Fruit fly (Drosophila melanogaster) whole organism, embryonic: ENCODE data around the gene Rab9D.

Experiments used
- Ada2b ChIP-seq: fragments of 200-800 bp; sonication (Bioruptor generic); IDR thresholded peaks from 2 replicates; pipeline ENCODE4 v1.3.6; 2022; ENCODE audit warnings: missing biosample characterization, missing genetic modification characterization
- Atf6 ChIP-seq: fragments of 200-800 bp; sonication (Bioruptor generic); IDR thresholded peaks from 2 replicates; pipeline ENCODE4 v1.3.6; 2022; ENCODE audit warnings: missing biosample characterization, missing genetic modification characterization
- CG11504 ChIP-seq: fragments of 200-800 bp; sonication (Bioruptor generic); optimal IDR thresholded peaks from 3 replicates; lab custom pipeline; 2019; ENCODE audit warnings: missing biosample characterization, mild to moderate bottlenecking, missing genetic modification characterization, moderate library complexity
- CG12219 ChIP-seq: fragments of 200-800 bp; sonication (Bioruptor generic); optimal IDR thresholded peaks from 3 replicates; lab custom pipeline; 2018; ENCODE audit warnings: missing biosample characterization, mild to moderate bottlenecking, missing genetic modification characterization
- CG12942 ChIP-seq: fragments of 200-800 bp; sonication (Bioruptor generic); optimal IDR thresholded peaks from 3 replicates; lab custom pipeline; 2016; ENCODE audit warnings: missing biosample characterization, missing genetic modification characterization
- CG14014 ChIP-seq: fragments of 200-800 bp; sonication (Bioruptor generic); IDR thresholded peaks from 2 replicates; pipeline ENCODE4 v1.3.6; 2022; ENCODE audit warnings: missing biosample characterization, missing genetic modification characterization
- CG14441 ChIP-seq: fragments of 200-800 bp; sonication (Bioruptor generic); IDR thresholded peaks from 2 replicates; pipeline ENCODE4 v1.3.6; 2022; ENCODE audit warnings: missing biosample characterization, missing genetic modification characterization
- CG15269 ChIP-seq: fragments of 200-800 bp; sonication (Bioruptor generic); optimal IDR thresholded peaks from 2 replicates; lab custom pipeline; 2018; ENCODE audit warnings: missing biosample characterization, mild to moderate bottlenecking, missing genetic modification characterization, moderate library complexity
- CG1603 ChIP-seq: fragments of 200-800 bp; sonication (Bioruptor generic); optimal IDR thresholded peaks from 2 replicates; lab custom pipeline; 2019; ENCODE audit warnings: missing biosample characterization, mild to moderate bottlenecking, missing genetic modification characterization, moderate library complexity
- CG18599 ChIP-seq: fragments of 200-800 bp; sonication (Bioruptor generic); optimal IDR thresholded peaks from 3 replicates; lab custom pipeline; 2017; ENCODE audit warnings: missing biosample characterization, missing genetic modification characterization, mild to moderate bottlenecking, moderate library complexity, missing genetic modification reagents
- CG2120 ChIP-seq: fragments of 200-800 bp; sonication (Bioruptor generic); optimal IDR thresholded peaks from 3 replicates; lab custom pipeline; 2016; ENCODE audit warnings: missing biosample characterization, missing genetic modification characterization
- CG32772 ChIP-seq: fragments of 200-800 bp; sonication (Bioruptor generic); IDR thresholded peaks from 2 replicates; pipeline ENCODE4 v1.3.6; 2022; ENCODE audit warnings: missing biosample characterization, missing genetic modification characterization
- CG43689 ChIP-seq: fragments of 200-800 bp; sonication (Bioruptor generic); IDR thresholded peaks from 2 replicates; pipeline ENCODE4 v1.3.6; 2022; ENCODE audit warnings: missing biosample characterization, missing genetic modification characterization
- CG5180 ChIP-seq: fragments of 200-800 bp; sonication (Bioruptor generic); optimal IDR thresholded peaks from 3 replicates; lab custom pipeline; 2017; ENCODE audit warnings: missing biosample characterization, missing genetic modification characterization, mild to moderate bottlenecking, moderate library complexity, missing genetic modification reagents
- CG7839 ChIP-seq: fragments of 200-800 bp; sonication (Bioruptor generic); optimal IDR thresholded peaks from 3 replicates; lab custom pipeline; 2018; ENCODE audit warnings: missing biosample characterization, mild to moderate bottlenecking, missing genetic modification characterization, moderate library complexity
- CG8290 ChIP-seq, 3 experiments: fragments of 200-800 bp; sonication (Bioruptor generic); optimal IDR thresholded peaks; 2 replicates each; lab custom pipeline; 2016 to 2019; ENCODE audit warnings: missing biosample characterization in 3 of 3, missing genetic modification characterization in 3 of 3, mild to moderate bottlenecking in 2 of 3, moderate library complexity in 1 of 3
- CG9215 ChIP-seq: fragments of 200-800 bp; sonication (Bioruptor generic); IDR thresholded peaks from 2 replicates; pipeline ENCODE4 v1.3.6; 2022; ENCODE audit warnings: missing biosample characterization, missing genetic modification characterization
- CG9817 ChIP-seq: fragments of 200-800 bp; sonication (Bioruptor generic); optimal IDR thresholded peaks from 2 replicates; lab custom pipeline; 2018; ENCODE audit warnings: missing biosample characterization, mild to moderate bottlenecking, missing genetic modification characterization, moderate library complexity
- CrebB ChIP-seq: fragments of 200-800 bp; sonication (Bioruptor generic); optimal IDR thresholded peaks from 3 replicates; lab custom pipeline; 2018; ENCODE audit warnings: missing biosample characterization, mild to moderate bottlenecking, missing genetic modification characterization
- D19A ChIP-seq: fragments of 200-800 bp; optimal IDR thresholded peaks from 3 replicates; lab custom pipeline; 2019; ENCODE audit warnings: missing biosample characterization, mild to moderate bottlenecking, missing genetic modification characterization, moderate library complexity
- Eip74EF ChIP-seq, 2 experiments: fragments of 200-800 bp in 1 of 2; fragments of >200 bp in 1 of 2; sonication (Bioruptor generic) in 1 of 2; optimal IDR thresholded peaks; 2 replicates each; lab custom pipeline; 2017 to 2019; ENCODE audit warnings: missing biosample characterization in 2 of 2, missing genetic modification characterization in 2 of 2, mild to moderate bottlenecking in 1 of 2, moderate library complexity in 1 of 2
- HLH3B ChIP-seq: fragments of 200-800 bp; sonication (Bioruptor generic); IDR thresholded peaks from 2 replicates; pipeline ENCODE4 v1.3.6; 2022; ENCODE audit warnings: missing biosample characterization, missing genetic modification characterization
- Hmr ChIP-seq: fragments of 200-800 bp; sonication (Bioruptor generic); optimal IDR thresholded peaks from 3 replicates; lab custom pipeline; 2017; ENCODE audit warnings: mild to moderate bottlenecking, missing biosample characterization, missing genetic modification reagents, missing genetic modification characterization
- Med ChIP-seq: fragments of 200-800 bp; sonication (Bioruptor generic); peaks from one replicate; lab custom pipeline; 2016; ENCODE audit warnings: missing biosample characterization, missing genetic modification characterization, mild to moderate bottlenecking, inconsistent platforms, moderate library complexity
- Ptx1 ChIP-seq: fragments of 200-800 bp; sonication (Bioruptor generic); IDR thresholded peaks from 2 replicates; pipeline ENCODE4 v1.3.6; 2022; ENCODE audit warnings: missing biosample characterization, missing genetic modification characterization
- Rfx ChIP-seq: fragments of 200-800 bp; sonication (Bioruptor generic); IDR thresholded peaks from 2 replicates; pipeline ENCODE4 v1.3.6; 2022; ENCODE audit warnings: missing biosample characterization, missing genetic modification characterization
- Sox102F ChIP-seq: fragments of 200-800 bp; sonication (Bioruptor generic); optimal IDR thresholded peaks from 2 replicates; lab custom pipeline; 2018; ENCODE audit warnings: missing biosample characterization, mild to moderate bottlenecking, missing genetic modification characterization, moderate library complexity
- Xrp1 ChIP-seq: fragments of 200-800 bp; sonication (Bioruptor generic); IDR thresholded peaks from 2 replicates; pipeline ENCODE4 v1.3.6; 2022; ENCODE audit warnings: missing biosample characterization, missing genetic modification characterization
- ase ChIP-seq: fragments of 200-800 bp; sonication (Bioruptor generic); IDR thresholded peaks from 3 replicates; pipeline ENCODE4 v1.3.6; 2022; ENCODE audit warnings: missing biosample characterization, missing genetic modification characterization
- az2 ChIP-seq: fragments of 200-800 bp; sonication (Bioruptor generic); optimal IDR thresholded peaks from 3 replicates; lab custom pipeline; 2016; ENCODE audit warnings: missing biosample characterization, missing genetic modification characterization
- bowl ChIP-seq: fragments of 200-800 bp; sonication (Bioruptor generic); IDR thresholded peaks from 2 replicates; pipeline ENCODE4 v1.3.6; 2022; ENCODE audit warnings: missing biosample characterization, missing genetic modification characterization
- cato ChIP-seq: fragments of 200-800 bp; sonication (Bioruptor generic); optimal IDR thresholded peaks from 2 replicates; lab custom pipeline; 2016; ENCODE audit warnings: missing biosample characterization, missing genetic modification characterization, borderline replicate concordance
- cwo ChIP-seq: fragments of 200-800 bp; sonication (Bioruptor generic); optimal IDR thresholded peaks from 3 replicates; lab custom pipeline; 2017; ENCODE audit warnings: missing biosample characterization, missing genetic modification characterization, mild to moderate bottlenecking, moderate library complexity, missing genetic modification reagents
- dmrt99B ChIP-seq: fragments of 200-800 bp; sonication (Bioruptor generic); optimal IDR thresholded peaks from 2 replicates; lab custom pipeline; 2018; ENCODE audit warnings: missing biosample characterization, mild to moderate bottlenecking, missing genetic modification characterization, moderate library complexity
- esg ChIP-seq: fragments of 200-800 bp; sonication (Bioruptor generic); conservative IDR thresholded peaks from 2 replicates; pipeline ENCODE4 v1.3.6; 2022; ENCODE audit warnings: missing biosample characterization, missing genetic modification characterization
- eve ChIP-seq, 2 experiments: fragments of >200 bp; optimal IDR thresholded peaks; 2 replicates each; lab custom pipeline; 2017; ENCODE audit warnings: missing biosample characterization in 2 of 2, missing genetic modification characterization in 2 of 2
- gcm2 ChIP-seq: fragments of 200-800 bp; sonication (Bioruptor generic); optimal IDR thresholded peaks from 2 replicates; lab custom pipeline; 2016; ENCODE audit warnings: missing biosample characterization, missing genetic modification characterization
- gem ChIP-seq: fragments of 200-800 bp; sonication (Bioruptor generic); optimal IDR thresholded peaks from 2 replicates; lab custom pipeline; 2019; ENCODE audit warnings: missing biosample characterization, mild to moderate bottlenecking, missing genetic modification characterization, moderate library complexity
- lab ChIP-seq: fragments of 200-800 bp; sonication (Bioruptor generic); optimal IDR thresholded peaks from 3 replicates; lab custom pipeline; 2017; ENCODE audit warnings: missing biosample characterization, missing genetic modification characterization, mild to moderate bottlenecking, moderate library complexity, missing genetic modification reagents
- lilli ChIP-seq: fragments of 200-800 bp; sonication (Bioruptor generic); optimal IDR thresholded peaks from 3 replicates; lab custom pipeline; 2016; ENCODE audit warnings: missing biosample characterization, missing genetic modification characterization
- otp ChIP-seq: fragments of 200-800 bp; sonication (Bioruptor generic); IDR thresholded peaks from 3 replicates; pipeline ENCODE4, ENCODE4 v1.3.6; 2022; ENCODE audit warnings: missing biosample characterization, missing genetic modification characterization
- phol ChIP-seq: fragments of 200-800 bp; sonication (Bioruptor generic); optimal IDR thresholded peaks from 3 replicates; lab custom pipeline; 2018; ENCODE audit warnings: missing biosample characterization, mild to moderate bottlenecking, missing genetic modification characterization, moderate library complexity
- row ChIP-seq: fragments of 200-800 bp; sonication (Bioruptor generic); IDR thresholded peaks from 3 replicates; pipeline ENCODE4 v1.3.6; 2022; ENCODE audit warnings: missing biosample characterization, missing genetic modification characterization
- sens ChIP-seq: fragments of 200-800 bp; sonication (Bioruptor generic); peaks from one replicate; lab custom pipeline; 2016; ENCODE audit warnings: missing biosample characterization, missing genetic modification characterization
- sisA ChIP-seq: fragments of 200-800 bp; sonication (Bioruptor generic); IDR thresholded peaks from 2 replicates; pipeline ENCODE4 v1.3.6; 2022; ENCODE audit warnings: missing biosample characterization, missing genetic modification characterization
- slbo ChIP-seq: fragments of 200-800 bp; sonication (Bioruptor generic); IDR thresholded peaks from 2 replicates; pipeline ENCODE4 v1.3.6; 2022; ENCODE audit warnings: missing biosample characterization, missing genetic modification characterization
- tgo ChIP-seq: fragments of 200-800 bp; sonication (Bioruptor generic); IDR thresholded peaks from 3 replicates; pipeline ENCODE4 v1.3.6; 2022; ENCODE audit warnings: missing biosample characterization, missing genetic modification characterization
- vvl ChIP-seq: fragments of 200-800 bp; sonication (Bioruptor generic); IDR thresholded peaks from 2 replicates; pipeline ENCODE4 v1.3.6; 2022; ENCODE audit warnings: missing biosample characterization, missing genetic modification characterization
- zfh1 ChIP-seq: fragments of 200-800 bp; sonication (Bioruptor generic); IDR thresholded peaks from 3 replicates; pipeline ENCODE4 v1.3.6; 2022; ENCODE audit warnings: missing biosample characterization, missing genetic modification characterization

The Rab9D gene

dm6 chrX:10564145-10564544, 24.7 kb upstream of the Rab9D start (continued):
- TF ChIP-seq CG15269 (peak; percentile 6), Hmr (GFP tag; lab: Kevin White, UChicago) (peak; percentile 27), sens (peak; percentile 63), D19A (tag; lab: Kevin White, UChicago) (peak; percentile 1), Sox102F (GFP tag; lab: Kevin White, UChicago) (peak; percentile 27), otp (0 out of 3 replicates have a peak, but pooled peaks have one; percentile 15), lab (peak; percentile 41), tgo (GFP tag; lab: Robert Waterston, UW) (0 out of 3 replicates have a peak, but pooled peaks have one; percentile 37), cato (no peak), CG9215 (GFP tag; lab: Robert Waterston, UW) (no peak), CG1603 (tag; lab: Kevin White, UChicago) (peak; percentile 30), CG43689 (GFP tag; lab: Robert Waterston, UW) (no peak), gem (tag; lab: Kevin White, UChicago) (peak; percentile 38), CG32772 (peak; percentile 19; the same call in 1 of the 2 replicates), dmrt99B (tag; lab: Kevin White, UChicago) (peak; percentile 67), CG14441 (GFP tag; lab: Robert Waterston, UW) (peak; percentile 15; the same call in 1 of the 2 replicates), Ada2b (GFP tag; lab: Robert Waterston, UW) (peak; percentile 46; the same call in 1 of the 2 replicates), Med (GFP tag; lab: Kevin White, UChicago) (peak; percentile 74), CG12942 (no peak), sisA (GFP tag; lab: Robert Waterston, UW) (0 out of 2 replicates have a peak, but pooled peaks have one; percentile 32), phol (peak; percentile 7), Xrp1 (GFP tag; lab: Robert Waterston, UW) (peak; percentile 32; the same call in 1 of the 2 replicates), slbo (GFP tag; lab: Robert Waterston, UW) (peak; percentile 47), CG9817 (tag; lab: Kevin White, UChicago) (no peak), Atf6 (0 out of 2 replicates have a peak, but pooled peaks have one; percentile 43), Rfx (peak; percentile 50), CG14014 (GFP tag; lab: Robert Waterston, UW) (0 out of 2 replicates have a peak, but pooled peaks have one; percentile 18), bowl (GFP tag; lab: Robert Waterston, UW) (no peak), Ptx1 (peak; percentile 51), CG2120 (peak; percentile 37), vvl (GFP tag; lab: Robert Waterston, UW) (0 out of 2 replicates have a peak, but pooled peaks have one; percentile 26), HLH3B (GFP tag; lab: Robert Waterston, UW) (0 out of 2 replicates have a peak, but pooled peaks have one; percentile 22), cwo (GFP tag; lab: Kevin White, UChicago) (peak; percentile 2), CG11504 (tag; lab: Kevin White, UChicago) (peak; percentile 51), CG7839 (tag; lab: Kevin White, UChicago) (peak; percentile 50), CG5180 (GFP tag; lab: Kevin White, UChicago) (no peak), zfh1 (GFP tag; lab: Robert Waterston, UW) (peak; percentile 47; the same call in 1 of the 3 replicates), row (peak; percentile 44; the same call in 2 of the 3 replicates), Eip74EF (GFP tag; optimal IDR thresholded peaks at IDR 0.05; lab: Kevin White, UChicago) (no peak), az2 (GFP tag; lab: Kevin White, UChicago) (peak; percentile 5), ase (no peak), gcm2 (no peak), eve (GFP tag; optimal IDR thresholded peaks at IDR 0.05; lab: Kevin White, UChicago) (peak in 1 of 2 experiments; percentile 30), esg (GFP tag; lab: Robert Waterston, UW) (0 out of 2 replicates have a peak, but pooled peaks have one; percentile 11), CG18599 (GFP tag; lab: Kevin White, UChicago) (peak; percentile 62), CrebB (no peak), CG12219 (GFP tag; lab: Kevin White, UChicago) (peak; percentile 2), lilli (GFP tag; lab: Kevin White, UChicago) (no peak), CG8290 (GFP tag; optimal IDR thresholded peaks at IDR 0.05; lab: Kevin White, UChicago) (no peak), CG8290 (tag; optimal IDR thresholded peaks at IDR 0.05; lab: Kevin White, UChicago) (peak in 1 of 2 experiments; percentile 32)
